Fruit fly (Drosophila melanogaster) whole organism, pupa: Measurements from ENCODE around the gene CG12684.

Experiments used
- CG34367 ChIP-seq: fragments of 200-800 bp; sonication (Bioruptor generic); optimal IDR thresholded peaks from 2 replicates; lab custom pipeline; 2018; ENCODE audit warnings: missing biosample characterization, mild to moderate bottlenecking, missing genetic modification characterization
- CG8301 ChIP-seq: fragments of 200-800 bp; sonication (Bioruptor generic); optimal IDR thresholded peaks from 2 replicates; lab custom pipeline; 2018; ENCODE audit warnings: missing biosample characterization, mild to moderate bottlenecking, missing genetic modification characterization
- EcR ChIP-seq: fragments of 200-800 bp; sonication (Bioruptor generic); optimal IDR thresholded peaks from 3 replicates; lab custom pipeline; 2019; ENCODE audit warnings: missing biosample characterization, missing genetic modification characterization, mild to moderate bottlenecking, moderate library complexity, missing genetic modification reagents
- Ets98B ChIP-seq: fragments of 200-800 bp; sonication (Bioruptor generic); IDR thresholded peaks from 2 replicates; pipeline ENCODE4 v1.3.6; 2022; ENCODE audit warnings: missing biosample characterization, missing genetic modification characterization
- Pif1A ChIP-seq: fragments of 200-800 bp; sonication (Bioruptor generic); optimal IDR thresholded peaks from 3 replicates; lab custom pipeline; 2016; ENCODE audit warnings: missing biosample characterization, missing genetic modification characterization
- rn ChIP-seq: fragments of 200-800 bp; sonication (Bioruptor generic); IDR thresholded peaks from 2 replicates; pipeline ENCODE4 v1.3.6; 2022; ENCODE audit warnings: missing biosample characterization, missing genetic modification characterization

- TF ChIP-seq CG34367 (tag; lab: Kevin White, UChicago) (no peak), rn (GFP tag; lab: Robert Waterston, UW) (no peak), Pif1A (no peak), CG8301 (tag; lab: Kevin White, UChicago) (peak; percentile 35), EcR (no peak), Ets98B (GFP tag; lab: Robert Waterston, UW) (0 out of 2 replicates have a peak, but pooled peaks have one; percentile 31)
Observed at dm6 chrX:4582422-4582821, 10.7 kb upstream of the CG12684 start.
